Fruit fly (Drosophila melanogaster) whole organism: ENCODE results near the gene TBC1D16.

Experiments used
- CG8478 ChIP-seq: fragments of >200 bp; optimal IDR thresholded peaks from 2 replicates; lab custom pipeline; 2018; ENCODE audit warnings: inconsistent platforms
- Dll ChIP-seq: fragments of >200 bp; optimal IDR thresholded peaks from 2 replicates; lab custom pipeline; 2017
- EcR ChIP-seq, 2 experiments: fragments of >200 bp; optimal IDR thresholded peaks; 2 replicates each; lab custom pipeline; 2017; ENCODE audit warnings: missing biosample characterization in 2 of 2, missing genetic modification characterization in 2 of 2, missing genetic modification reagents in 2 of 2
- pan ChIP-seq: fragments of >200 bp; optimal IDR thresholded peaks from 2 replicates; lab custom pipeline; 2017
- psq ChIP-seq: fragments of >200 bp; optimal IDR thresholded peaks from 2 replicates; lab custom pipeline; 2017
- usp ChIP-seq: fragments of >200 bp; optimal IDR thresholded peaks from 2 replicates; lab custom pipeline; 2017; ENCODE audit warnings: missing biosample characterization, missing genetic modification characterization, mixed read lengths

The TBC1D16 gene

DNA sequence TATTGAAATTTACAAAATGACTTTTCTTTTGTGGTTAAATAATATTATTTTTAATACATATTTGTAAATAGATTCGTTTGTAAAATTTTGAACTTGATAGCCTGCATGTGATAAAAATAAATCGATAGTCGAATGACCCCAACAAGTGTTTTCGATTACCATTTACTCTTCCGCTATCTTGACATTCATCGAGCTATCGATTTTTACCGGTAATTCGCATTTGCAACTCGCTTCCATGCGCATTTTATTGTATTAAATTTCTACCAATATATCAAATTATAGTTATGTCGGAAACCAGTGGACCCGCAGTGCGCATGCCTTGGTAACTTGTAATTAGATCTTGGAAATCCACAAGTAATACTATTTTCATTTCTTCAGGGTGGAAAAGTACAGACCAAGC lies 16.5 kb downstream of the TBC1D16 start, which contains the start of gene RfC3:
TSS of gene RfC3 (plus strand) at position 210 of the 400 bp plus-strand sequence.
- TF ChIP-seq Dll (lab: Kevin White, UChicago) = no peak
- no peak for TF ChIP-seq pan (lab: Kevin White, UChicago)
- no peak for TF ChIP-seq CG8478
- no peak for TF ChIP-seq EcR (GFP tag; optimal IDR thresholded peaks at IDR 0.05; lab: Kevin White, UChicago)
- no peak for TF ChIP-seq usp (GFP tag; lab: Kevin White, UChicago)
- no peak for TF ChIP-seq psq (lab: Kevin White, UChicago)

DNA sequence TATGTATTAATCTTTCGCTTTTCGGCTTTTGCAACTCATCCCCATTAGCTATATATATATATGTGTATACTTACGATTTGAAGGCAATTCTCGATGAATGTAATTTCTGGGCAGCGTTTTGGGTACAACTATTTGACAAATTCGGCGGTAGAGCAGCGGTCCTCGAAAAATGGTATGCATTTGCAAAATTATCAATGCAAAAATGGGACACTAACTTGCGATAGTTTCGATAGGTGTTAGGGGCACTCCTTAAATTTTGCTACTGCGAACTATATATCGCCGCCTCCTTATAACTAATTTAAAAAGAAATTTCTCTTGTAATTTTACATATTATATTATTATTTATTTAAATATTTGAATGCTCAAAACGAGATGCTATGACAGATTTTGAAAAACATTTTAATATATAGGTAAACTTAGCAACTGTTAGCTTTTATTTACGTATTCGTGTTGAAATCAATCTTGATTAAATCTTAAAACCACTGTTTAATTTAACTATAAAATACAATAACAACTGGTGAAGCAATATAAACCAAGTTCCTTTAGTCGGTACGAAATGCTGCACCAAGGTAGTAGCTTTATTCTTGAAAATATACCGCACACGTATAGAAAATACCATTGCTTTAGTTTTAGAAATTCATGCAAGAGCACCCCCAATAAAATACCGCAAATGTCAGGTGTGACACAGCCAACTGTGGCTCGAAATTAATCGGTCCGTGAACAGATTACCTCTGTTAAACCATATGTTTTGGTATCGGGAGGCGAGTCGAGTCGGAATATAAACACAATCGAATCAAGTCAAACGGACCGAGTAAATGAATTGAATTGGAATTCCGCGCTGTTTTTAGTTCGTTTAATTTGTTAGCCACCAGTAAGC lies 22.0 kb downstream of the TBC1D16 start, which contains the start of the genes CG5355 and Klp31E:
TSS of gene CG5355 (minus strand) at position 213 of the 877 bp plus-strand sequence.
TSS of gene Klp31E (plus strand) at position 767 of the 877 bp plus-strand sequence.
- no peak for TF ChIP-seq CG8478
- TF ChIP-seq usp (GFP tag; lab: Kevin White, UChicago) = no peak
- no peak for TF ChIP-seq EcR (GFP tag; optimal IDR thresholded peaks at IDR 0.05; lab: Kevin White, UChicago)
- no peak for TF ChIP-seq pan (lab: Kevin White, UChicago)
- no peak for TF ChIP-seq Dll (lab: Kevin White, UChicago)
- TF ChIP-seq psq (lab: Kevin White, UChicago) = no peak

DNA sequence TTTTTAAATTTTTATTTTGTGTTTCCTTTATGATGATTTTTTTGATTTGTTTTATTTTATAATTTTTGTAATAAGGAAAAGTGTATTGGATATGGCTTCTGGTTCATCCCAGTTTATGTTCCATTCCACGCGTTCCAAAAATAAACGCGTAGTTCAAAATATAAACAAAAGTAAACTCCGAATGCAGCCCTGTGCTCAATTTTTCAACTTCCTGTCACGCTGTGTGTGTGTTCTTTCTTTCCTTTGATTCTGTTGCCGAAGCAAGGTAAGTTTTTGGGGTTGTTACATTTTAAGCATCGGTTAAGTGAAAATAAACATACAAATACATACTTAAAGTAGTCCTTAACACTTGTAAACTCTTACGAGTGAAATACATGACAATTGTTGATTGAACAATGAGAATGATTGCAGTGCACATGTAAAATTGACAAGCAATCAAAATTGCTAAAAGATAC lies 27.3 kb downstream of the TBC1D16 start, which contains the start of the genes Ip259 and RpS27A:
TSS of gene Ip259 (plus strand) at position 231 of the 455 bp plus-strand sequence.
TSS of gene RpS27A (plus strand) at position 231 of the 455 bp plus-strand sequence.
- TF ChIP-seq CG8478 = no peak
- no peak for TF ChIP-seq usp (GFP tag; lab: Kevin White, UChicago)
- TF ChIP-seq pan (lab: Kevin White, UChicago) = no peak
- no peak for TF ChIP-seq psq (lab: Kevin White, UChicago)
- no peak for TF ChIP-seq EcR (GFP tag; optimal IDR thresholded peaks at IDR 0.05; lab: Kevin White, UChicago)
- no peak for TF ChIP-seq Dll (lab: Kevin White, UChicago)

DNA sequence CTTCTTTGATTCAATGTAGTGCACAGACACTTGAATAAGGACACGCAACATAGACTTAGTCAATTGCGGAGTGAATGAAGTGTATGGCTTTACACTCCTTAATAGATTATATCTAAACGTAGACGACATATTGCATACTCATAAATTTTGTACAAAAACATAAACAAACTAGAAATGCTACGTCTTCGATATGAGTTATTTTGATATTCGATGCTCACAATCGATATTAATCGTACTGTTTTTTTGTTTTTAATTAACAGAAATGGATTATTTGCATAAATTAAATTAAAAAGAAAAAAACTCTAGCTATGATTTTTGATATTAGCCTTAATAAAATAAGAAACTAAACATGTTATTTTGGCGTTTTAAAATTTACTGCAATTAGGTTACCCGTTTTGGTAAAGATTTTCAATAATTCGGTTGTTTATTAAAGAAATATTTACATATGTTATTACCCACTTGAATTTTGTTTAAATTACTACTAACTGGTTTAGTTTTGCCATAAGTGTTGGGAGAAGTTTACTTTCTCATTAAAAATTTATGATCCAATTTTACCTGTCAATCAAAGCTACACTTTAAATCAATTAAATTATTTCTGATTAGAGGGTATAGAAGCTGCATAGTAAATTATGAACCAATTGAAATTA lies 30.3 kb downstream of the TBC1D16 start, which contains the start of the genes CG17768, LSm-4 and Ir31a:
TSS of gene CG17768 (minus strand) at position 196 of the 647 bp plus-strand sequence.
TSS of gene LSm-4 (minus strand) at position 196 of the 647 bp plus-strand sequence.
TSS of gene Ir31a (plus strand) at position 558 of the 647 bp plus-strand sequence.
- TF ChIP-seq usp (GFP tag; lab: Kevin White, UChicago) (no peak), CG8478 (no peak), Dll (lab: Kevin White, UChicago) (no peak)

DNA sequence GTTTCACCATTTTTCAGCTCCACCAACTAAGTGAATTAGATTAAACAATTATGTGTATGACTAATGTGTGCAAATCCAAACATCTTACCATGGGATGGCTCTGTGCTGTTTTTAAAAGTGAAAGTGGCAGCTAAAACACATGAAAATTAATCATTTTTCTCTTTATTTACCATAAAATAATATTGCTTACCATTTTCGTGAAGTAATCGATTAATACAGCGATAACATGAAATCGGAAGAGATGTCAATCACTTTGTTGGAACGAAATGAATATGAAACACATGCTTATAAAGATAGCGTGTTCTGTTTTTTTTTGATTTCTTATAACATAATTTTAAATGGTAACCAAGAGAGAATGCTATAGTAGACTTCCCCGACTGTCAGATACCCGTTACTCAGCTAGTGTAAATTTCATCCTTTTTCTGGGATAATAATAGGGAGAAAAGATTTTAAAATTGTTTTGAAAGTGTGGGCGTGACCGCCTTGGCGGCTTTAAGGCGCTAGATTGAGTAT lies 31.6 kb downstream of the TBC1D16 start:
- TF ChIP-seq Dll (lab: Kevin White, UChicago) (no peak), pan (lab: Kevin White, UChicago) (no peak), psq (lab: Kevin White, UChicago) (no peak), EcR (GFP tag; optimal IDR thresholded peaks at IDR 0.05; lab: Kevin White, UChicago) (no peak), usp (GFP tag; lab: Kevin White, UChicago) (no peak), CG8478 (no peak)

DNA sequence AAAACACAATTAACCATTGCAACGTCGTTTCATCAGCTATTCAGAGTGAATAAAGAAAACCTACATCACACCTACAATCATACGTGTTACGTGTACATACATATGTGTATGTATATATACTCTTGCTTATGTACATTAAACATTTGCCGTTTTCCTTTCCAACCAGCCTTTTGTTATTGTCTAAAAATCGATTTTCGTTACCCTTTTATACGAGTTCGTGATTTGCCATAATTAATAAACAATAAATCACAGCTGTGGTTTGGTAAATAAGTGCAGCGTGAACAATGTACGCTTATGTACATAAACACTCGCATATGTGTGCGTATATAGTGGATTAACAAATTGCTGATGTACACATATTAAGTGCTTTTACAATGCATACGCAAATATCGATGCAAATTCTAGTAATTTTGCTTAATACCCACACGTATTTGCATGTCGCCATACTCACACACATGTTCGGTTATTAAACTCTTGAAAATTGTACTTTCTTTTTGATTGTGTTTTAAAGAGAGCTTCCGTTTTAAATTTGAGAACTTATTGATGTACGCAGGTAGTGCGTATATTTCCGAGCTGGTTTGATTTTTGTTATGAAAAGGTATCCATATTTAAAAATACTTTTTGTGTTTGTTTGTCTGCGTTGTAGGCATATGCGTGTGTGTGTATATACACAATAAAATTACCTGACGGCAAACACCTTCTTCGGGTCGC lies 38.4 kb downstream of the TBC1D16 start:
- TF ChIP-seq Dll (lab: Kevin White, UChicago) (no peak), usp (GFP tag; lab: Kevin White, UChicago) (no peak), psq (lab: Kevin White, UChicago) (no peak), CG8478 (no peak), EcR (GFP tag; optimal IDR thresholded peaks at IDR 0.05; lab: Kevin White, UChicago) (no peak), pan (lab: Kevin White, UChicago) (no peak)

DNA sequence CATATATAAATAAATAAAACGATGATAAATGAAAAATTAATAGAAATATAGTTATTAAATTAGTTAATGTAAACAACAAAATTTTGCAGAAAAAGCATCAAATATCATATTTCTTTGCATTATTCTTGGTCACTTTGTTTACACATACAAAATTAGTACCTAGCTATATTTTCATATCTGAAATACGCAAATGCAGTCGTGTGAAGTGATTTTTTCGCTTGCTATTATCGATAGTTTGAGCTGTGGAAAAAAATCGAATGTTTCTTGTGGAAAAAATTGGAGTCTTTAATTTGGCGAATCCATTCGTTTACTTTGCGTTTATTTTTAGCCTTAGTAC lies 39.0 kb downstream of the TBC1D16 start, which contains the start of gene Cnot4:
TSS of gene Cnot4 (plus strand) at position 229 of the 337 bp plus-strand sequence.
- TF ChIP-seq usp (GFP tag; lab: Kevin White, UChicago) = no peak

DNA sequence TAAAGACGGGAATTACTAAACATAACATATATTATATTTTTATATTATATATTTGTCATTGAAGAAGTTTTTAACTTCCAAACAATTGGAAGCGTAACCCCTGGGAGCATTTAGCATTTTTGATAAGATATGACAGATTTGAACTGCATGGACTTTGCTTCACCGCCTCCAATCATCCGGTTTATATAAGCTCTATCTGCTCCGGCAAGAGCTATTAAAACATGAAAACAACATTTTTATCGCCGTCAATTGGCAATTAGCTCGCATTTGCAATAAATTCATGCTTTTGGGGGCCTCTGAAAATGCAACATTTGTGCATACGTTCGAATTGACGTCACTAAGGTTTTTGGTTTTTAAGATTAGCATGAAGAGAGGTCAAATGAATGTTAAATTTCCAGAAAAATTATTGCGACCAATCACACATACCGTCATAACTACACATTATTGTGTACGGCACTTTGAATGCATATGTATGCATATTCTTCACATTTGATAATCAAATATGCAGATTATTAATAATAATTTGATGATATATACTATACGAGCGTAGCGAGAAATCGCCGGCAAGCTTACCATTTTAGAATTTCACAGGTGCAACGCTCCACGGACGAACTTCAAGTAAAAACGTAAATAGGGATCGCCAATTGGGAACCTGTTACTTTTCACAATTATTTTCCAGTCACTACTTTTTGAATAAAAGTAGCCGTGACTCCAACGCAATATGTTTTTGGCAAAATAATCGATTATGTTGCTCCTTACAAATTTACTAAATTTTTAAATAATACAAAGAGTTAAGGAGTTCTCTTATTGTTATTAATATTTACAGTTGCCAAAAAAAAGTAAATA lies 39.6 kb downstream of the TBC1D16 start, which contains the start of gene Mdh1:
TSS of gene Mdh1 (minus strand) at position 691 of the 846 bp plus-strand sequence.
- no peak for TF ChIP-seq Dll (lab: Kevin White, UChicago)
- no peak for TF ChIP-seq pan (lab: Kevin White, UChicago)
- no peak for TF ChIP-seq EcR (GFP tag; optimal IDR thresholded peaks at IDR 0.05; lab: Kevin White, UChicago)
- TF ChIP-seq usp (GFP tag; lab: Kevin White, UChicago) = no peak
- no peak for TF ChIP-seq CG8478
- TF ChIP-seq psq (lab: Kevin White, UChicago) = no peak

DNA sequence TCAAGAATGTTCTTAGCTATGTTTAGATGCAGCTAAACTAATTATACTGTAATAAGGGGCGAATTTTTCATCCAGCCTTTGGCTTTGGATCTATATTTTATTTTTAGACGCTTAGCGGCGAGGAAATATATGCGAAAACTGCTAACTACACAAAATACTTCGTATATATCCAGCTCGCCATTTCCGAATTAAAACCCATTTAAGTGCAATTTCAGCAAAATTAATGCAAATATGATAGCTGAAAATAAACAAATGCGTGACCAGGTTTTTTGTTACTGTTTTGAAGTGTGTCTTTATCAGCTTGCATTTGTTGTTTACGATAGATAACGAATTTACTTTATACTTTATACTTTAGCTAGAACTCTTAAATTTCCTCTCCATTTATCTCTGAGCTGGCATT lies 40.4 kb downstream of the TBC1D16 start:
- no peak for TF ChIP-seq usp (GFP tag; lab: Kevin White, UChicago)

DNA sequence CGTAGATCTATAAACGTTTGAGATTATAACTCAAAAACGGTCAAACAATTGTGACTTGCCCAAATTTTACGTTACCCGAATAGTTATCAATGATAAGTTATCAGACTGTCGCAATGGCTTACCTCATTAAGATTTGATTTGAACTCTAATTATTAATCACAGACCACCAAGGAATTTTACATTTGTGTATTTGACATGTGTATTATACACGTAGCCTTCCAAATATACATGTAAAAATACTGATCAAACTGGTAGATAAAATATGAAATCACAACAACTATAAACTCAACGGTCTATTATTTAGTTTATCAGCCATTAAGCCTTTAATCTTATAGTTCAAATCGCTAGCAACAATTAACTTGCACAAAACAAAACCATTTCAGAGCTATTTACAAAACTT lies 42.0 kb downstream of the TBC1D16 start:
- TF ChIP-seq CG8478 = no peak
- no peak for TF ChIP-seq EcR (GFP tag; optimal IDR thresholded peaks at IDR 0.05; lab: Kevin White, UChicago)
- no peak for TF ChIP-seq pan (lab: Kevin White, UChicago)
- no peak for TF ChIP-seq psq (lab: Kevin White, UChicago)
- no peak for TF ChIP-seq usp (GFP tag; lab: Kevin White, UChicago)
- TF ChIP-seq Dll (lab: Kevin White, UChicago) = no peak
